Worm (Caenorhabditis elegans) whole organism, young adult: ENCODE results near the gene C09G9.8.

Experiments
- B0336.3 ChIP-seq: fragments of 200-800 bp; sonication (Bioruptor generic); IDR thresholded peaks from 2 replicates; pipeline ENCODE4 v1.3.6; 2022; ENCODE audit warnings: missing genetic modification characterization, missing compliant biosample characterization
- C17E4.6 ChIP-seq: fragments of 200-800 bp; sonication (Bioruptor generic); IDR thresholded peaks from 2 replicates; pipeline ENCODE4 v1.3.6; 2022; ENCODE audit warnings: missing genetic modification reagents, missing genetic modification characterization, missing compliant biosample characterization
- F37B4.10 ChIP-seq: fragments of 200-800 bp; sonication (Bioruptor generic); IDR thresholded peaks from 2 replicates; pipeline ENCODE4 v1.3.6; 2022; ENCODE audit warnings: missing genetic modification characterization, missing compliant biosample characterization
- F49E8.2 ChIP-seq: sonication (generic microtip); optimal IDR thresholded peaks from 3 replicates; lab custom pipeline; 2017; ENCODE audit warnings: missing genetic modification characterization, mild to moderate bottlenecking, missing compliant biosample characterization, antibody characterized with exemption, moderate library complexity; ENCODE audit not compliant: insufficient read depth
- F52B5.7 ChIP-seq: sonication (generic microtip); optimal IDR thresholded peaks from 2 replicates; lab custom pipeline; 2016; ENCODE audit warnings: mild to moderate bottlenecking, missing genetic modification characterization, missing compliant biosample characterization
- F55B11.4 ChIP-seq: sonication (generic microtip); optimal IDR thresholded peaks from 2 replicates; lab custom pipeline; 2016; ENCODE audit warnings: missing compliant biosample characterization, missing genetic modification characterization, borderline replicate concordance; ENCODE audit not compliant: insufficient read depth
- F57A8.1 ChIP-seq: fragments of 200-800 bp; sonication (Bioruptor generic); optimal IDR thresholded peaks from 2 replicates; lab custom pipeline; 2018; ENCODE audit warnings: mild to moderate bottlenecking, missing genetic modification characterization, moderate library complexity, missing compliant biosample characterization
- T07F8.4 ChIP-seq: sonication (generic microtip); optimal IDR thresholded peaks from 2 replicates; lab custom pipeline; 2016; ENCODE audit warnings: mild to moderate bottlenecking, missing genetic modification characterization, moderate library complexity, missing compliant biosample characterization
- T26A5.8 ChIP-seq: sonication (generic microtip); optimal IDR thresholded peaks from 2 replicates; lab custom pipeline; 2016; ENCODE audit warnings: missing genetic modification characterization, missing compliant biosample characterization
- Y95B8A.8 ChIP-seq: fragments of 200-800 bp; sonication (Bioruptor generic); IDR thresholded peaks from 2 replicates; pipeline ENCODE4 v1.3.6; 2022; ENCODE audit warnings: missing genetic modification reagents, missing genetic modification characterization, missing compliant biosample characterization
- akir-1 ChIP-seq: fragments of 200-800 bp; sonication (Bioruptor generic); optimal IDR thresholded peaks from 2 replicates; lab custom pipeline; 2018; ENCODE audit warnings: mild to moderate bottlenecking, missing genetic modification characterization, moderate library complexity, missing compliant biosample characterization
- aptf-2 ChIP-seq: fragments of 200-800 bp; sonication (Bioruptor generic); conservative IDR thresholded peaks from 2 replicates; pipeline ENCODE4 v1.3.6; 2022; ENCODE audit warnings: missing genetic modification reagents, missing genetic modification characterization, missing compliant biosample characterization
- atf-7 ChIP-seq: sonication (generic microtip); optimal IDR thresholded peaks from 2 replicates; lab custom pipeline; 2017; ENCODE audit warnings: mild to moderate bottlenecking, missing genetic modification characterization, missing compliant biosample characterization
- bed-1 ChIP-seq: fragments of 200-800 bp; sonication (Bioruptor generic); IDR thresholded peaks from 2 replicates; pipeline ENCODE4 v1.3.6; 2022; ENCODE audit warnings: missing genetic modification reagents, missing genetic modification characterization, missing compliant biosample characterization
- ccch-3 ChIP-seq: fragments of 200-800 bp; sonication (Bioruptor generic); optimal IDR thresholded peaks from 2 replicates; lab custom pipeline; 2018; ENCODE audit warnings: mild to moderate bottlenecking, missing genetic modification characterization, missing compliant biosample characterization
- cebp-1 ChIP-seq, 2 experiments: fragments of 200-800 bp in 1 of 2; sonication (Bioruptor generic) in 1 of 2; sonication (generic microtip) in 1 of 2; IDR thresholded peaks in 1 of 2; optimal IDR thresholded peaks in 1 of 2; 2 replicates each; pipeline versions ENCODE4 v1.3.6 to Lab custom; 2017 to 2022; ENCODE audit warnings: missing compliant biosample characterization in 2 of 2, missing genetic modification characterization in 2 of 2, mild to moderate bottlenecking in 1 of 2, missing genetic modification reagents in 1 of 2, moderate library complexity in 1 of 2
- ceh-40 ChIP-seq: fragments of 200-800 bp; sonication (Bioruptor generic); IDR thresholded peaks from 2 replicates; pipeline ENCODE4 v1.3.6; 2022; ENCODE audit warnings: missing genetic modification characterization, missing compliant biosample characterization
- dpl-1 ChIP-seq: fragments of 150-350 bp; optimal IDR thresholded peaks from 2 replicates; lab custom pipeline; 2014; ENCODE audit warnings: missing biosample characterization, missing genetic modification reagents, missing genetic modification characterization
- efl-1 ChIP-seq: fragments of 150-350 bp; optimal IDR thresholded peaks from 2 replicates; lab custom pipeline; 2014; ENCODE audit warnings: missing biosample characterization, missing genetic modification reagents, missing genetic modification characterization
- egrh-3 ChIP-seq: fragments of 200-800 bp; sonication (Bioruptor generic); IDR thresholded peaks from 2 replicates; pipeline ENCODE4 v1.3.6; 2022; ENCODE audit warnings: missing genetic modification reagents, missing genetic modification characterization, missing compliant biosample characterization
- ekl-4 ChIP-seq: fragments of 200-800 bp; sonication (Bioruptor generic); IDR thresholded peaks from 2 replicates; pipeline ENCODE4 v1.3.6; 2022; ENCODE audit warnings: missing genetic modification reagents, missing genetic modification characterization, missing compliant biosample characterization
- gei-17 ChIP-seq: fragments of 200-800 bp; sonication (Bioruptor generic); optimal IDR thresholded peaks from 2 replicates; lab custom pipeline; 2018; ENCODE audit warnings: mild to moderate bottlenecking, missing genetic modification characterization, missing compliant biosample characterization
- hlh-12 ChIP-seq: sonication (generic microtip); optimal IDR thresholded peaks from 2 replicates; lab custom pipeline; 2016; ENCODE audit warnings: missing genetic modification characterization, missing compliant biosample characterization
- hrde-1 ChIP-seq: sonication (generic microtip); optimal IDR thresholded peaks from 2 replicates; lab custom pipeline; 2016; ENCODE audit warnings: missing genetic modification characterization, mild to moderate bottlenecking, missing compliant biosample characterization, moderate library complexity, missing genotype, missing genetic modification reagents, borderline replicate concordance
- hsf-1 ChIP-seq: fragments of 200-800 bp; sonication (Bioruptor generic); IDR thresholded peaks from 2 replicates; pipeline ENCODE4 v1.3.6; 2022; ENCODE audit warnings: missing genetic modification reagents, missing genetic modification characterization, missing compliant biosample characterization
- lag-1 ChIP-seq: fragments of 200-800 bp; sonication (Bioruptor generic); IDR thresholded peaks from 2 replicates; pipeline ENCODE4 v1.3.6; 2022; ENCODE audit warnings: missing genetic modification reagents, missing genetic modification characterization, missing compliant biosample characterization
- let-526 ChIP-seq: fragments of 200-800 bp; sonication (Bioruptor generic); IDR thresholded peaks from 2 replicates; pipeline ENCODE4 v1.3.6; 2022; ENCODE audit warnings: missing genetic modification reagents, missing genetic modification characterization, missing compliant biosample characterization
- lin-26 ChIP-seq: fragments of 200-800 bp; sonication (Bioruptor generic); IDR thresholded peaks from 2 replicates; pipeline ENCODE4 v1.3.6; 2022; ENCODE audit warnings: missing genetic modification reagents, missing genetic modification characterization, missing compliant biosample characterization
- lin-54 ChIP-seq: fragments of 200-800 bp; sonication (Bioruptor generic); optimal IDR thresholded peaks from 2 replicates; lab custom pipeline; 2018; ENCODE audit warnings: mild to moderate bottlenecking, missing genetic modification characterization, missing compliant biosample characterization
- lsl-1 ChIP-seq: fragments of 200-800 bp; sonication (Bioruptor generic); optimal IDR thresholded peaks from 2 replicates; lab custom pipeline; 2018; ENCODE audit warnings: mild to moderate bottlenecking, missing genetic modification characterization, moderate library complexity, missing compliant biosample characterization
- mel-28 ChIP-seq: sonication (generic microtip); optimal IDR thresholded peaks from 2 replicates; lab custom pipeline; 2016; ENCODE audit warnings: borderline replicate concordance, mild to moderate bottlenecking, missing genetic modification characterization, missing compliant biosample characterization
- mes-4 ChIP-seq: sonication (generic microtip); optimal IDR thresholded peaks from 2 replicates; lab custom pipeline; 2016; ENCODE audit warnings: missing genotype, missing genetic modification characterization, missing compliant biosample characterization
- nfya-1 ChIP-seq: sonication (generic microtip); optimal IDR thresholded peaks from 2 replicates; lab custom pipeline; 2017; ENCODE audit warnings: antibody characterized with exemption, missing compliant biosample characterization, missing genetic modification characterization, borderline replicate concordance; ENCODE audit not compliant: insufficient read depth
- nfya-2 ChIP-seq: fragments of 200-800 bp; sonication (Bioruptor generic); IDR thresholded peaks from 2 replicates; pipeline ENCODE4 v1.3.6; 2022; ENCODE audit warnings: missing genetic modification reagents, missing genetic modification characterization, missing compliant biosample characterization
- nhr-179 ChIP-seq: sonication (generic microtip); optimal IDR thresholded peaks from 2 replicates; lab custom pipeline; 2016; ENCODE audit warnings: mild to moderate bottlenecking, missing genetic modification characterization, missing compliant biosample characterization
- nhr-27 ChIP-seq: fragments of 200-800 bp; sonication (Bioruptor generic); optimal IDR thresholded peaks from 2 replicates; lab custom pipeline; 2018; ENCODE audit warnings: mild to moderate bottlenecking, missing genetic modification characterization, moderate library complexity, missing compliant biosample characterization
- pbrm-1 ChIP-seq: fragments of 200-800 bp; sonication (Bioruptor generic); IDR thresholded peaks from 2 replicates; pipeline ENCODE4 v1.3.6; 2022; ENCODE audit warnings: missing genetic modification reagents, missing genetic modification characterization, missing compliant biosample characterization
- rpc-1 ChIP-seq, 2 experiments: fragments of 150-350 bp in 1 of 2; sonication (generic microtip) in 1 of 2; optimal IDR thresholded peaks; 2 replicates each; lab custom pipeline; 2014 to 2018; ENCODE audit warnings: missing biosample characterization in 1 of 2, missing genetic modification characterization in 1 of 2, missing genetic modification reagents in 1 of 2, missing genotype in 1 of 2
- sdz-38 ChIP-seq: sonication (generic microtip); optimal IDR thresholded peaks from 2 replicates; lab custom pipeline; 2016; ENCODE audit warnings: missing genotype, missing genetic modification characterization, missing compliant biosample characterization
- sea-2 ChIP-seq: fragments of 200-800 bp; sonication (Bioruptor generic); IDR thresholded peaks from 2 replicates; pipeline ENCODE4 v1.3.6; 2022; ENCODE audit warnings: missing genetic modification characterization, missing compliant biosample characterization
- snpc-1.1 ChIP-seq: sonication (generic microtip); optimal IDR thresholded peaks from 2 replicates; lab custom pipeline; 2017; ENCODE audit warnings: missing genetic modification characterization, mild to moderate bottlenecking, missing compliant biosample characterization, antibody characterized with exemption, moderate library complexity, missing genotype, missing genetic modification reagents; ENCODE audit not compliant: insufficient read depth
- snpc-3.4 ChIP-seq: sonication (generic microtip); optimal IDR thresholded peaks from 2 replicates; lab custom pipeline; 2017; ENCODE audit warnings: missing genetic modification characterization, mild to moderate bottlenecking, missing compliant biosample characterization, antibody characterized with exemption, moderate library complexity, missing genotype, missing genetic modification reagents
- snpc-4 ChIP-seq, 5 experiments: fragments of 150-350 bp in 1 of 5; sonication (generic microtip) in 4 of 5; optimal IDR thresholded peaks; 2 replicates each; lab custom pipeline; 2014 to 2018; ENCODE audit warnings: missing genetic modification characterization in 5 of 5, missing biosample characterization in 3 of 5, antibody characterized with exemption in 2 of 5, mild to moderate bottlenecking in 2 of 5, missing compliant biosample characterization in 2 of 5, missing genotype in 2 of 5, moderate library complexity in 2 of 5, missing genetic modification reagents in 1 of 5
- ztf-26 ChIP-seq: sonication (generic microtip); optimal IDR thresholded peaks from 2 replicates; lab custom pipeline; 2017; ENCODE audit warnings: missing genetic modification characterization, missing compliant biosample characterization
- ztf-28 ChIP-seq: fragments of 200-800 bp; sonication (Bioruptor generic); IDR thresholded peaks from 2 replicates; pipeline ENCODE4 v1.3.6; 2022; ENCODE audit warnings: missing genetic modification reagents, missing genetic modification characterization, missing compliant biosample characterization
- ztf-3 ChIP-seq: fragments of 200-800 bp; sonication (Bioruptor generic); optimal IDR thresholded peaks from 2 replicates; lab custom pipeline; 2018; ENCODE audit warnings: mild to moderate bottlenecking, missing genetic modification characterization, missing compliant biosample characterization

The C09G9.8 gene

ce11 chrIV:8927093-8927492 is 45.8 kb downstream of the C09G9.8 start:
- TF ChIP-seq nhr-27 (tag; lab: Kevin White, UChicago) (peak; percentile 73), bed-1 (GFP tag; lab: Robert Waterston, UW) (0 out of 2 replicates have a peak, but pooled peaks have one; percentile 65), lag-1 (no peak), hsf-1 (GFP tag; lab: Robert Waterston, UW) (peak; percentile 69), snpc-1.1 (tag; lab: Kevin White, UChicago) (peak; percentile 56), nhr-179 (tag; lab: Kevin White, UChicago) (peak; percentile 78), T07F8.4 (peak; percentile 91), F55B11.4 (tag; lab: Kevin White, UChicago) (no peak), akir-1 (GFP tag; lab: Kevin White, UChicago) (peak; percentile 32), efl-1 (GFP tag; lab: Kevin White, UChicago) (peak; percentile 40), ztf-3 (GFP tag; lab: Kevin White, UChicago) (peak; percentile 65), hrde-1 (tag; lab: Kevin White, UChicago) (peak; percentile 86), ztf-26 (tag; lab: Kevin White, UChicago) (peak; percentile 78), cebp-1 (GFP tag; IDR thresholded peaks at IDR 0.05; lab: Robert Waterston, UW) (peak; percentile 27; the same call in 1 of the 2 replicates), cebp-1 (tag; optimal IDR thresholded peaks at IDR 0.05; lab: Kevin White, UChicago) (peak; percentile 86), let-526 (GFP tag; lab: Robert Waterston, UW) (peak; percentile 50; the same call in 1 of the 2 replicates), mel-28 (tag; lab: Kevin White, UChicago) (peak; percentile 31), dpl-1 (peak; percentile 11), ekl-4 (GFP tag; lab: Robert Waterston, UW) (peak; percentile 89), mes-4 (peak; percentile 59), F49E8.2 (tag; lab: Kevin White, UChicago) (peak; percentile 77), Y95B8A.8 (GFP tag; lab: Robert Waterston, UW) (0 out of 2 replicates have a peak, but pooled peaks have one; percentile 40), ccch-3 (peak; percentile 38), lin-26 (peak; percentile 97), hlh-12 (tag; lab: Kevin White, UChicago) (no peak), ceh-40 (0 out of 2 replicates have a peak, but pooled peaks have one; percentile 54), F52B5.7 (tag; lab: Kevin White, UChicago) (peak; percentile 92), lsl-1 (GFP tag; lab: Kevin White, UChicago) (peak; percentile 66), C17E4.6 (peak; percentile 60), F37B4.10 (no peak), F57A8.1 (GFP tag; lab: Kevin White, UChicago) (peak; percentile 70), snpc-4 (GFP tag; optimal IDR thresholded peaks at IDR 0.05; lab: Kevin White, UChicago) (peak; percentile 65), snpc-4 (tag; optimal IDR thresholded peaks at IDR 0.05; lab: Kevin White, UChicago) (peak; percentile 31 to 84 (median 81)), aptf-2 (GFP tag; lab: Robert Waterston, UW) (no peak), B0336.3 (GFP tag; lab: Robert Waterston, UW) (peak; percentile 89), T26A5.8 (tag; lab: Kevin White, UChicago) (peak; percentile 86), sdz-38 (tag; lab: Kevin White, UChicago) (no peak), nfya-1 (tag; lab: Kevin White, UChicago) (no peak), egrh-3 (peak; percentile 57), sea-2 (GFP tag; lab: Robert Waterston, UW) (peak; percentile 83), rpc-1 (optimal IDR thresholded peaks at IDR 0.05; lab: Kevin White, UChicago) (peak; percentile 94), rpc-1 (tag; optimal IDR thresholded peaks at IDR 0.05; lab: Kevin White, UChicago) (peak; percentile 91), ztf-28 (peak; percentile 85), pbrm-1 (peak; percentile 69), snpc-3.4 (peak; percentile 89), lin-54 (GFP tag; lab: Kevin White, UChicago) (peak; percentile 82), nfya-2 (no peak), atf-7 (peak; percentile 84), gei-17 (peak; percentile 45)
